Fruit fly (Drosophila melanogaster) whole organism, embryonic: ENCODE results near the gene CG8097.

Source experiments
- Atf6 ChIP-seq: fragments of 200-800 bp; sonication (Bioruptor generic); IDR thresholded peaks from 2 replicates; pipeline ENCODE4 v1.3.6; 2022; ENCODE audit warnings: missing biosample characterization, missing genetic modification characterization
- BEAF-32 ChIP-seq: fragments of 200-800 bp; sonication (Bioruptor generic); optimal IDR thresholded peaks from 3 replicates; lab custom pipeline; 2017; ENCODE audit warnings: missing biosample characterization, missing genetic modification characterization, mild to moderate bottlenecking, moderate library complexity, missing genetic modification reagents
- Bgb ChIP-seq: fragments of 200-800 bp; sonication (Bioruptor generic); IDR thresholded peaks from 2 replicates; pipeline ENCODE4 v1.3.6; 2022; ENCODE audit warnings: missing biosample characterization, missing genetic modification characterization; ENCODE audit not compliant: partially characterized antibody
- BtbVII ChIP-seq: fragments of 200-800 bp; sonication (Bioruptor generic); optimal IDR thresholded peaks from 3 replicates; lab custom pipeline; 2017; ENCODE audit warnings: missing biosample characterization, mild to moderate bottlenecking, missing genetic modification characterization
- CG16815 ChIP-seq: fragments of 200-800 bp; sonication (Bioruptor generic); optimal IDR thresholded peaks from 3 replicates; lab custom pipeline; 2017; ENCODE audit warnings: missing biosample characterization, mild to moderate bottlenecking, missing genetic modification characterization
- CG17359 ChIP-seq: fragments of 200-800 bp; sonication (Bioruptor generic); optimal IDR thresholded peaks from 3 replicates; lab custom pipeline; 2018; ENCODE audit warnings: missing biosample characterization, mild to moderate bottlenecking, missing genetic modification characterization, moderate library complexity
- CG18011 ChIP-seq: fragments of 200-800 bp; sonication (Bioruptor generic); optimal IDR thresholded peaks from 2 replicates; lab custom pipeline; 2017; ENCODE audit warnings: missing biosample characterization, missing genetic modification characterization, mild to moderate bottlenecking, moderate library complexity, missing genotype
- CG2120 ChIP-seq: fragments of 200-800 bp; sonication (Bioruptor generic); optimal IDR thresholded peaks from 3 replicates; lab custom pipeline; 2016; ENCODE audit warnings: missing biosample characterization, missing genetic modification characterization
- CG2875 ChIP-seq: fragments of 200-800 bp; sonication (Bioruptor generic); optimal IDR thresholded peaks from 2 replicates; lab custom pipeline; 2017; ENCODE audit warnings: missing biosample characterization, mild to moderate bottlenecking, missing genetic modification characterization, missing genetic modification reagents
- CG3065 ChIP-seq: fragments of 200-800 bp; sonication (Bioruptor generic); optimal IDR thresholded peaks from 2 replicates; lab custom pipeline; 2016; ENCODE audit warnings: missing biosample characterization, missing genetic modification characterization
- CG31224 ChIP-seq: fragments of 200-800 bp; sonication (Bioruptor generic); IDR thresholded peaks from 2 replicates; pipeline ENCODE4 v1.3.6; 2022; ENCODE audit warnings: missing biosample characterization, missing genetic modification characterization
- CG31365 ChIP-seq: fragments of 200-800 bp; sonication (Bioruptor generic); optimal IDR thresholded peaks from 2 replicates; lab custom pipeline; 2018; ENCODE audit warnings: missing biosample characterization, mild to moderate bottlenecking, missing genetic modification characterization
- CG32532 ChIP-seq: fragments of 200-800 bp; sonication (Bioruptor generic); IDR thresholded peaks from 2 replicates; pipeline ENCODE4 v1.3.6; 2022; ENCODE audit warnings: missing biosample characterization, missing genetic modification characterization
- CG34422 ChIP-seq: fragments of 200-800 bp; sonication (Bioruptor generic); IDR thresholded peaks from 3 replicates; pipeline ENCODE4 v1.3.6; 2022; ENCODE audit warnings: missing biosample characterization, missing genetic modification characterization
- CG4328 ChIP-seq: fragments of 200-800 bp; sonication (Bioruptor generic); optimal IDR thresholded peaks from 3 replicates; lab custom pipeline; 2017; ENCODE audit warnings: missing biosample characterization, missing genetic modification reagents, missing genetic modification characterization
- CG4617 ChIP-seq: fragments of 200-800 bp; sonication (Bioruptor generic); optimal IDR thresholded peaks from 3 replicates; lab custom pipeline; 2016; ENCODE audit warnings: missing biosample characterization, missing genetic modification characterization, borderline replicate concordance
- CG7372 ChIP-seq: fragments of 200-800 bp; sonication (Bioruptor generic); IDR thresholded peaks from 2 replicates; pipeline ENCODE4 v1.3.6; 2022; ENCODE audit warnings: missing biosample characterization, missing genetic modification characterization
- CG7786 ChIP-seq: fragments of 200-800 bp; sonication (Bioruptor generic); optimal IDR thresholded peaks from 2 replicates; lab custom pipeline; 2016; ENCODE audit warnings: missing biosample characterization, missing genetic modification characterization
- CG7839 ChIP-seq: fragments of 200-800 bp; sonication (Bioruptor generic); optimal IDR thresholded peaks from 3 replicates; lab custom pipeline; 2018; ENCODE audit warnings: missing biosample characterization, mild to moderate bottlenecking, missing genetic modification characterization, moderate library complexity
- CG9876 ChIP-seq: fragments of 200-800 bp; sonication (Bioruptor generic); optimal IDR thresholded peaks from 2 replicates; lab custom pipeline; 2016; ENCODE audit warnings: missing biosample characterization, missing genetic modification characterization
- Dbx ChIP-seq: fragments of 200-800 bp; sonication (Bioruptor generic); IDR thresholded peaks from 3 replicates; pipeline ENCODE4 v1.3.6; 2022; ENCODE audit warnings: missing biosample characterization, missing genetic modification characterization
- Dll ChIP-seq: fragments of 200-800 bp; sonication (Bioruptor generic); IDR thresholded peaks from 4 replicates; pipeline ENCODE4 v1.3.6; 2022; ENCODE audit warnings: missing biosample characterization, missing genetic modification characterization; ENCODE audit not compliant: partially characterized antibody
- HLH4C ChIP-seq: fragments of 200-800 bp; sonication (Bioruptor generic); IDR thresholded peaks from 3 replicates; pipeline ENCODE4 v1.3.6; 2022; ENCODE audit warnings: missing biosample characterization, missing genetic modification characterization; ENCODE audit not compliant: partially characterized antibody
- Hsf ChIP-seq: fragments of 200-800 bp; sonication (Bioruptor generic); optimal IDR thresholded peaks from 3 replicates; lab custom pipeline; 2016; ENCODE audit warnings: missing biosample characterization, missing genetic modification characterization
- MBD-R2 ChIP-seq: fragments of 200-800 bp; sonication (Bioruptor generic); IDR thresholded peaks from 2 replicates; pipeline ENCODE4 v1.3.6; 2022; ENCODE audit warnings: missing biosample characterization, missing genetic modification characterization
- Myb ChIP-seq: fragments of 200-800 bp; sonication (Bioruptor generic); optimal IDR thresholded peaks from 2 replicates; lab custom pipeline; 2016; ENCODE audit warnings: missing biosample characterization, missing genetic modification characterization
- NC2α ChIP-seq: fragments of 200-800 bp; sonication (Bioruptor generic); optimal IDR thresholded peaks from 2 replicates; lab custom pipeline; 2016; ENCODE audit warnings: missing biosample characterization, missing genetic modification characterization
- Pdp1 ChIP-seq, 2 experiments: fragments of 200-800 bp; sonication (Bioruptor generic); optimal IDR thresholded peaks; 3 replicates each; lab custom pipeline; 2016; ENCODE audit warnings: missing biosample characterization in 2 of 2, missing genetic modification characterization in 2 of 2, mild to moderate bottlenecking in 1 of 2, moderate library complexity in 1 of 2
- Usf ChIP-seq: fragments of 200-800 bp; sonication (Bioruptor generic); optimal IDR thresholded peaks from 2 replicates; lab custom pipeline; 2017; ENCODE audit warnings: missing genotype, missing biosample characterization, missing genetic modification characterization
- amos ChIP-seq: fragments of 200-800 bp; sonication (Bioruptor generic); IDR thresholded peaks from 2 replicates; pipeline ENCODE4 v1.3.6; 2022; ENCODE audit warnings: missing biosample characterization, missing genetic modification characterization; ENCODE audit not compliant: partially characterized antibody
- aop ChIP-seq: fragments of 200-800 bp; sonication (Bioruptor generic); IDR thresholded peaks from 2 replicates; pipeline ENCODE4 v1.3.6; 2022; ENCODE audit warnings: missing biosample characterization, missing genetic modification characterization
- ato ChIP-seq: fragments of 200-800 bp; sonication (Bioruptor generic); IDR thresholded peaks from 2 replicates; pipeline ENCODE4 v1.3.6; 2022; ENCODE audit warnings: missing biosample characterization, missing genetic modification characterization; ENCODE audit not compliant: partially characterized antibody
- bbx ChIP-seq: fragments of 200-800 bp; sonication (Bioruptor generic); IDR thresholded peaks from 2 replicates; pipeline ENCODE4 v1.3.6; 2022; ENCODE audit warnings: missing biosample characterization, missing genetic modification characterization; ENCODE audit not compliant: partially characterized antibody
- br ChIP-seq: fragments of >200 bp; optimal IDR thresholded peaks from 2 replicates; lab custom pipeline; 2017
- cad ChIP-seq: fragments of >200 bp; optimal IDR thresholded peaks from 2 replicates; lab custom pipeline; 2017; ENCODE audit warnings: missing biosample characterization, missing genetic modification characterization
- cg ChIP-seq: fragments of 200-800 bp; sonication (Bioruptor generic); optimal IDR thresholded peaks from 3 replicates; lab custom pipeline; 2019; ENCODE audit warnings: missing biosample characterization, mild to moderate bottlenecking, missing genetic modification characterization, moderate library complexity
- dimm ChIP-seq: fragments of 200-800 bp; sonication (Bioruptor generic); IDR thresholded peaks from 2 replicates; pipeline ENCODE4 v1.3.6; 2022; ENCODE audit warnings: missing biosample characterization, missing genetic modification characterization
- ftz-f1 ChIP-seq: fragments of 200-800 bp; sonication (Bioruptor generic); optimal IDR thresholded peaks from 2 replicates; lab custom pipeline; 2016; ENCODE audit warnings: missing biosample characterization, missing genetic modification characterization
- grn ChIP-seq: fragments of 200-800 bp; sonication (Bioruptor generic); optimal IDR thresholded peaks from 3 replicates; lab custom pipeline; 2017; ENCODE audit warnings: missing biosample characterization, missing genetic modification characterization
- hbn ChIP-seq: fragments of 200-800 bp; sonication (Bioruptor generic); IDR thresholded peaks from 2 replicates; pipeline ENCODE4 v1.3.6; 2022; ENCODE audit warnings: missing biosample characterization, missing genetic modification characterization; ENCODE audit not compliant: partially characterized antibody
- jigr1 ChIP-seq: fragments of 200-800 bp; sonication (Bioruptor generic); IDR thresholded peaks from 3 replicates; pipeline ENCODE4 v1.3.6; 2022; ENCODE audit warnings: missing biosample characterization, missing genetic modification characterization
- klu ChIP-seq: fragments of 200-800 bp; sonication (Bioruptor generic); IDR thresholded peaks from 2 replicates; pipeline ENCODE4 v1.3.6; 2022; ENCODE audit warnings: missing biosample characterization, missing genetic modification characterization
- knrl ChIP-seq: fragments of 200-800 bp; sonication (Bioruptor generic); IDR thresholded peaks from 3 replicates; pipeline ENCODE4 v1.3.6; 2022; ENCODE audit warnings: missing biosample characterization, missing genetic modification characterization; ENCODE audit not compliant: partially characterized antibody
- luna ChIP-seq: fragments of 200-800 bp; sonication (Bioruptor generic); optimal IDR thresholded peaks from 2 replicates; lab custom pipeline; 2016; ENCODE audit warnings: missing biosample characterization, missing genetic modification characterization
- pzg ChIP-seq: fragments of 200-800 bp; sonication (Bioruptor generic); optimal IDR thresholded peaks from 3 replicates; lab custom pipeline; 2018; ENCODE audit warnings: missing biosample characterization, mild to moderate bottlenecking, missing genetic modification characterization, moderate library complexity
- row ChIP-seq: fragments of 200-800 bp; sonication (Bioruptor generic); IDR thresholded peaks from 3 replicates; pipeline ENCODE4 v1.3.6; 2022; ENCODE audit warnings: missing biosample characterization, missing genetic modification characterization
- seq ChIP-seq: fragments of 200-800 bp; sonication (Bioruptor generic); IDR thresholded peaks from 2 replicates; pipeline ENCODE4 v1.3.6; 2022; ENCODE audit warnings: missing biosample characterization, missing genetic modification characterization
- slp2 ChIP-seq: fragments of 200-800 bp; sonication (Bioruptor generic); optimal IDR thresholded peaks from 2 replicates; lab custom pipeline; 2016; ENCODE audit warnings: missing biosample characterization, missing genetic modification characterization
- unc-4 ChIP-seq: fragments of 200-800 bp; sonication (Bioruptor generic); IDR thresholded peaks from 2 replicates; pipeline ENCODE4 v1.3.6; 2022; ENCODE audit warnings: missing biosample characterization, missing genetic modification characterization; ENCODE audit not compliant: partially characterized antibody
- vnd ChIP-seq: fragments of 200-800 bp; sonication (Bioruptor generic); IDR thresholded peaks from 3 replicates; pipeline ENCODE4 v1.3.6; 2022; ENCODE audit warnings: missing biosample characterization, missing genetic modification characterization; ENCODE audit not compliant: partially characterized antibody
- z ChIP-seq: fragments of 200-800 bp; sonication (Bioruptor generic); IDR thresholded peaks from 3 replicates; pipeline ENCODE4 v1.3.6; 2022; ENCODE audit warnings: missing biosample characterization, missing genetic modification characterization

CG8097 gene

dm6 chrX:15574384-15574783 is 8.6 kb upstream of the CG8097 start, which contains the start of gene CG9213 (continued):
- peak; percentile 84 for TF ChIP-seq amos (GFP tag; lab: Robert Waterston, UW)
- TF ChIP-seq CG16815 (GFP tag; lab: Kevin White, UChicago), result no peak
- no peak for TF ChIP-seq Hsf (GFP tag; lab: Kevin White, UChicago)
- peak; percentile 54 for TF ChIP-seq pzg (GFP tag; lab: Kevin White, UChicago)
- peak; percentile 25 for TF ChIP-seq CG2120 (GFP tag; lab: Kevin White, UChicago)
- TF ChIP-seq CG9876, result peak; percentile 12
- TF ChIP-seq jigr1, result no peak
- TF ChIP-seq cad (GFP tag; lab: Kevin White, UChicago), result no peak
- no peak for TF ChIP-seq CG7839 (tag; lab: Kevin White, UChicago)
- peak; percentile 81 for TF ChIP-seq row (GFP tag; lab: Robert Waterston, UW)
- peak; percentile 72 for TF ChIP-seq bbx (GFP tag; lab: Robert Waterston, UW)
- no peak for TF ChIP-seq CG4328 (GFP tag; lab: Kevin White, UChicago)
- TF ChIP-seq CG32532, result peak; percentile 48; the same call in 1 of the 2 replicates
- no peak for TF ChIP-seq klu (GFP tag; lab: Robert Waterston, UW)
- peak; percentile 63 for TF ChIP-seq ato (GFP tag; lab: Robert Waterston, UW)
- no peak for TF ChIP-seq CG31224 (GFP tag; lab: Robert Waterston, UW)
- TF ChIP-seq knrl (GFP tag; lab: Robert Waterston, UW), result peak; percentile 80; the same call in 2 of the 3 replicates
- TF ChIP-seq aop (GFP tag; lab: Robert Waterston, UW), result no peak
- no peak for TF ChIP-seq CG3065
- peak; percentile 35 for TF ChIP-seq Myb (GFP tag; lab: Kevin White, UChicago)
- no peak for TF ChIP-seq dimm (GFP tag; lab: Robert Waterston, UW)
- no peak for TF ChIP-seq CG7372 (GFP tag; lab: Robert Waterston, UW)
- 0 out of 3 replicates have a peak, but pooled peaks have one; percentile 14 for TF ChIP-seq Dbx (GFP tag; lab: Robert Waterston, UW)
- TF ChIP-seq br (lab: Kevin White, UChicago), result no peak
- no peak for TF ChIP-seq grn
- peak; percentile 86 for TF ChIP-seq Dll (GFP tag; lab: Robert Waterston, UW)
- no peak for TF ChIP-seq seq
- TF ChIP-seq vnd (GFP tag; lab: Robert Waterston, UW), result peak; percentile 72
- peak; percentile 77 for TF ChIP-seq hbn (GFP tag; lab: Robert Waterston, UW)
- no peak for TF ChIP-seq CG18011 (GFP tag; lab: Kevin White, UChicago)
- TF ChIP-seq luna, result no peak
- TF ChIP-seq CG34422, result 0 out of 3 replicates have a peak, but pooled peaks have one; percentile 44
- TF ChIP-seq NC2α, result no peak
- no peak for TF ChIP-seq BtbVII (GFP tag; lab: Kevin White, UChicago)
- TF ChIP-seq BEAF-32 (GFP tag; lab: Kevin White, UChicago), result peak; percentile 78
- no peak for TF ChIP-seq CG7786 (GFP tag; lab: Kevin White, UChicago)
- TF ChIP-seq ftz-f1 (GFP tag; lab: Kevin White, UChicago), result no peak
- no peak for TF ChIP-seq CG17359
- TF ChIP-seq Bgb (GFP tag; lab: Robert Waterston, UW), result peak; percentile 84
- TF ChIP-seq CG4617 (GFP tag; lab: Kevin White, UChicago), result no peak
- TF ChIP-seq CG31365 (tag; lab: Kevin White, UChicago), result no peak
- TF ChIP-seq Pdp1 (GFP tag; optimal IDR thresholded peaks at IDR 0.05; lab: Kevin White, UChicago), result peak in 1 of 2 experiments; percentile 13
- TF ChIP-seq z, result no peak
- TF ChIP-seq slp2 (GFP tag; lab: Kevin White, UChicago), result no peak
- no peak for TF ChIP-seq Atf6 (GFP tag; lab: Robert Waterston, UW)
- TF ChIP-seq CG2875 (GFP tag; lab: Kevin White, UChicago), result no peak
- TF ChIP-seq HLH4C, result peak; percentile 64
- no peak for TF ChIP-seq Usf (GFP tag; lab: Kevin White, UChicago)
- TF ChIP-seq unc-4 (GFP tag; lab: Robert Waterston, UW), result peak; percentile 81
- peak; percentile 91 for TF ChIP-seq MBD-R2
- no peak for TF ChIP-seq cg (GFP tag; lab: Kevin White, UChicago)
